Fruit fly (Drosophila melanogaster) whole organism, prepupa: ENCODE measurements around the gene Cdc27.

Source experiments
- CG15336 ChIP-seq: fragments of 200-800 bp; sonication (Bioruptor generic); IDR thresholded peaks from 2 replicates; pipeline ENCODE4 v1.3.6; 2022; ENCODE audit warnings: missing biosample characterization, missing genetic modification characterization
- CG16779 ChIP-seq: fragments of 200-800 bp; sonication (Bioruptor generic); optimal IDR thresholded peaks from 3 replicates; lab custom pipeline; 2017; ENCODE audit warnings: missing biosample characterization, mild to moderate bottlenecking, missing genetic modification characterization
- CG3919 ChIP-seq: fragments of 200-800 bp; sonication (Bioruptor generic); optimal IDR thresholded peaks from 3 replicates; lab custom pipeline; 2016; ENCODE audit warnings: missing biosample characterization, missing genetic modification characterization
- CG9139 ChIP-seq: fragments of 200-800 bp; sonication (Bioruptor generic); optimal IDR thresholded peaks from 3 replicates; lab custom pipeline; 2017; ENCODE audit warnings: missing biosample characterization, mild to moderate bottlenecking, missing genetic modification characterization
- Eip78C ChIP-seq: fragments of 200-800 bp; sonication (Bioruptor generic); peaks from one replicate; lab custom pipeline; 2016; ENCODE audit warnings: missing biosample characterization, missing genetic modification characterization
- Gug ChIP-seq: fragments of 200-800 bp; sonication (Bioruptor generic); IDR thresholded peaks from 2 replicates; pipeline ENCODE4 v1.3.6; 2022; ENCODE audit warnings: missing biosample characterization, missing genetic modification characterization
- Sox102F ChIP-seq: fragments of 200-800 bp; sonication (Bioruptor generic); optimal IDR thresholded peaks from 2 replicates; lab custom pipeline; 2016; ENCODE audit warnings: missing biosample characterization, mild to moderate bottlenecking, missing genetic modification characterization
- dsx ChIP-seq: fragments of 200-800 bp; optimal IDR thresholded peaks from 3 replicates; lab custom pipeline; 2019; ENCODE audit warnings: missing biosample characterization, mild to moderate bottlenecking, missing genetic modification characterization, moderate library complexity; ENCODE audit not compliant: poor library complexity, severe bottlenecking

- no peak for TF ChIP-seq CG9139
- no peak for TF ChIP-seq CG15336 (GFP tag; lab: Robert Waterston, UW)
- TF ChIP-seq Gug: no peak
- no peak for TF ChIP-seq Sox102F (GFP tag; lab: Kevin White, UChicago)
- peak; percentile 80 for TF ChIP-seq Eip78C
- no peak for TF ChIP-seq CG3919
- no peak for TF ChIP-seq CG16779
- no peak for TF ChIP-seq dsx
These were observed 34.4 kb upstream of the Cdc27 start for dm6 chr3L:7283541-7283940.
